Worm (Caenorhabditis elegans) whole organism, L2 larva: ENCODE measurements around the gene idpb-2.
A peak's percentile ranks its signal among the peaks of the same experiment; 100 is the strongest.

Source experiments
- C34F6.9 ChIP-seq: fragments of 150-350 bp; optimal IDR thresholded peaks from 2 replicates; lab custom pipeline; 2014; ENCODE audit warnings: missing biosample characterization, missing genetic modification characterization
- F13H6.1 ChIP-seq: sonication (generic microtip); optimal IDR thresholded peaks from 2 replicates; lab custom pipeline; 2016; ENCODE audit warnings: missing genetic modification characterization, missing compliant biosample characterization
- R02D3.7 ChIP-seq: fragments of 150-350 bp; optimal IDR thresholded peaks from 2 replicates; lab custom pipeline; 2014; ENCODE audit warnings: missing biosample characterization, missing genetic modification characterization
- Y55F3AM.14 ChIP-seq: fragments of 200-800 bp; sonication (Bioruptor generic); optimal IDR thresholded peaks from 2 replicates; lab custom pipeline; 2018; ENCODE audit warnings: mild to moderate bottlenecking, missing genetic modification characterization, missing compliant biosample characterization
- alr-1 ChIP-seq: fragments of 150-350 bp; optimal IDR thresholded peaks from 2 replicates; lab custom pipeline; 2014; ENCODE audit warnings: missing biosample characterization, missing genetic modification characterization
- ama-1 ChIP-seq: fragments of 150-350 bp; optimal IDR thresholded peaks from 2 replicates; lab custom pipeline; 2018; ENCODE audit warnings: inconsistent platforms
- blmp-1 ChIP-seq: sonication (generic microtip); optimal IDR thresholded peaks from 2 replicates; lab custom pipeline; 2017; ENCODE audit warnings: missing genetic modification characterization, mild to moderate bottlenecking, missing compliant biosample characterization, antibody characterized with exemption, moderate library complexity; ENCODE audit not compliant: insufficient read depth
- ceh-82 ChIP-seq: fragments of 150-350 bp; optimal IDR thresholded peaks from 2 replicates; lab custom pipeline; 2014; ENCODE audit warnings: missing biosample characterization, missing genetic modification characterization
- crh-2 ChIP-seq: sonication (generic microtip); optimal IDR thresholded peaks from 2 replicates; lab custom pipeline; 2017; ENCODE audit warnings: missing biosample characterization, missing genetic modification characterization
- dmd-4 ChIP-seq: sonication (generic microtip); optimal IDR thresholded peaks from 2 replicates; lab custom pipeline; 2017; ENCODE audit warnings: missing biosample characterization, missing genetic modification characterization
- egl-27 ChIP-seq: sonication (generic microtip); optimal IDR thresholded peaks from 3 replicates; lab custom pipeline; 2017; ENCODE audit warnings: missing biosample characterization, missing genetic modification reagents, missing genetic modification characterization
- elt-1 ChIP-seq: fragments of 150-350 bp; optimal IDR thresholded peaks from 2 replicates; lab custom pipeline; 2014; ENCODE audit warnings: missing biosample characterization, missing genetic modification characterization
- elt-3 ChIP-seq: sonication (generic microtip); optimal IDR thresholded peaks from 2 replicates; lab custom pipeline; 2017; ENCODE audit warnings: missing biosample characterization, missing genetic modification characterization
- fos-1 ChIP-seq: fragments of 150-350 bp; optimal IDR thresholded peaks from 2 replicates; lab custom pipeline; 2014; ENCODE audit warnings: missing biosample characterization, missing genetic modification characterization
- gmeb-1 ChIP-seq: fragments of 150-350 bp; optimal IDR thresholded peaks from 2 replicates; lab custom pipeline; 2014; ENCODE audit warnings: missing biosample characterization, missing genetic modification characterization
- lin-11 ChIP-seq: fragments of 150-350 bp; sonication (generic microtip); optimal IDR thresholded peaks from 2 replicates; lab custom pipeline; 2014; ENCODE audit warnings: missing biosample characterization, missing genetic modification characterization, inconsistent platforms, mixed read lengths
- lin-13 ChIP-seq: fragments of 150-350 bp; optimal IDR thresholded peaks from 2 replicates; lab custom pipeline; 2014; ENCODE audit warnings: missing biosample characterization, missing genetic modification reagents, missing genetic modification characterization
- lsy-2 ChIP-seq, 2 experiments: fragments of 150-350 bp in 1 of 2; sonication (generic microtip) in 1 of 2; optimal IDR thresholded peaks; 2 replicates each; lab custom pipeline; 2014 to 2017; ENCODE audit warnings: missing biosample characterization in 2 of 2, missing genetic modification characterization in 2 of 2
- mab-5 ChIP-seq: fragments of 150-350 bp; optimal IDR thresholded peaks from 2 replicates; lab custom pipeline; 2014; ENCODE audit warnings: missing biosample characterization, missing genetic modification characterization
- mbf-1 ChIP-seq: sonication (generic microtip); optimal IDR thresholded peaks from 2 replicates; lab custom pipeline; 2017; ENCODE audit warnings: missing biosample characterization, missing genetic modification characterization
- mdl-1 ChIP-seq, 2 experiments: fragments of 150-350 bp in 1 of 2; sonication (generic microtip) in 1 of 2; optimal IDR thresholded peaks; 2 replicates each; lab custom pipeline; 2017; ENCODE audit warnings: missing biosample characterization in 2 of 2, missing genetic modification characterization in 2 of 2
- nhr-10 ChIP-seq: sonication (generic microtip); optimal IDR thresholded peaks from 2 replicates; lab custom pipeline; 2017; ENCODE audit warnings: missing biosample characterization, missing genetic modification characterization
- nhr-11 ChIP-seq: fragments of 150-350 bp; optimal IDR thresholded peaks from 2 replicates; lab custom pipeline; 2014; ENCODE audit warnings: missing biosample characterization, missing genetic modification characterization
- nhr-129 ChIP-seq: fragments of 150-350 bp; optimal IDR thresholded peaks from 2 replicates; lab custom pipeline; 2014; ENCODE audit warnings: missing biosample characterization, missing genetic modification characterization
- nhr-23 ChIP-seq: fragments of 150-350 bp; optimal IDR thresholded peaks from 2 replicates; lab custom pipeline; 2014; ENCODE audit warnings: missing biosample characterization, missing genetic modification reagents, missing genetic modification characterization
- nhr-25 ChIP-seq: fragments of 150-350 bp; sonication (generic microtip); optimal IDR thresholded peaks from 3 replicates; lab custom pipeline; 2014; ENCODE audit warnings: missing biosample characterization, missing genetic modification characterization
- nhr-6 ChIP-seq: fragments of 150-350 bp; optimal IDR thresholded peaks from 2 replicates; lab custom pipeline; 2014; ENCODE audit warnings: missing biosample characterization, missing genetic modification characterization
- sem-4 ChIP-seq: fragments of 150-350 bp; optimal IDR thresholded peaks from 2 replicates; lab custom pipeline; 2014; ENCODE audit warnings: missing biosample characterization, missing genetic modification reagents, missing genetic modification characterization
- sma-3 ChIP-seq: sonication (generic microtip); optimal IDR thresholded peaks from 2 replicates; lab custom pipeline; 2016; ENCODE audit warnings: missing genetic modification reagents, missing genetic modification characterization, missing compliant biosample characterization
- sma-9 ChIP-seq, 2 experiments: fragments of 150-350 bp in 1 of 2; sonication (generic microtip) in 1 of 2; optimal IDR thresholded peaks; 2 replicates each; lab custom pipeline; 2014 to 2016; ENCODE audit warnings: missing genetic modification characterization in 2 of 2, mild to moderate bottlenecking in 1 of 2, missing biosample characterization in 1 of 2, missing compliant biosample characterization in 1 of 2, missing genetic modification reagents in 1 of 2, moderate library complexity in 1 of 2
- snpc-4 ChIP-seq: fragments of 150-350 bp; optimal IDR thresholded peaks from 2 replicates; lab custom pipeline; 2014; ENCODE audit warnings: missing biosample characterization, missing genetic modification characterization
- unc-39 ChIP-seq: fragments of 150-350 bp; optimal IDR thresholded peaks from 2 replicates; lab custom pipeline; 2014; ENCODE audit warnings: missing biosample characterization, missing genetic modification characterization
- unc-55 ChIP-seq: fragments of 150-350 bp; sonication (generic microtip); optimal IDR thresholded peaks from 3 replicates; lab custom pipeline; 2014; ENCODE audit warnings: missing biosample characterization, missing genetic modification reagents, missing genetic modification characterization
- unc-62 ChIP-seq: fragments of 150-350 bp; optimal IDR thresholded peaks from 2 replicates; lab custom pipeline; 2014; ENCODE audit warnings: missing biosample characterization, missing genetic modification reagents, missing genetic modification characterization
- zag-1 ChIP-seq: fragments of 150-350 bp; optimal IDR thresholded peaks from 2 replicates; lab custom pipeline; 2014; ENCODE audit warnings: missing biosample characterization, missing genetic modification characterization
- ztf-1 ChIP-seq: fragments of 200-800 bp; sonication (Bioruptor generic); conservative IDR thresholded peaks from 2 replicates; pipeline ENCODE4 v1.3.6; 2022; ENCODE audit warnings: missing genetic modification characterization, missing compliant biosample characterization
- ztf-4 ChIP-seq: fragments of 150-350 bp; optimal IDR thresholded peaks from 2 replicates; lab custom pipeline; 2014; ENCODE audit warnings: missing biosample characterization, missing genetic modification characterization

Gene idpb-2

DNA sequence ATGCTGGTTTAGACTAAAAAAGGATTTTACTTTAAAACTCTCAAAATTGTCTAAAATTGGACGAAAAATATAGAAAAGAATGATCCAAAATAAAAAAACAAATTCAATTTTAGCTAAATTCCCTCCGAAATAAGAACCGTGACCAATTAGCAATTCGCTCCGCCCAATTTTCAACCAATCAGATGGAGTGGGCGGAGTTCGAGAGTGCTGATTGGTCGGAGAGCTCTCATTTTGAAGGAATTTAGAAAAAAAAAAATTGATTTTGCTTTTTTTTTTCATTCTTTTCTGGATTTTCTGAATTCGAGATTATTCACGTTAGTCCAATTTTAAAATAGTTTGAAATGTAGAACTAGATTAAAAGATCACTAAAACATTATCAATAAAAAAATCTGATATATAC lies 29.6 kb upstream of the idpb-2 start:
- TF ChIP-seq zag-1 = no peak
- TF ChIP-seq gmeb-1 (tag; lab: Kevin White, UChicago) = no peak
- TF ChIP-seq ceh-82 = no peak
- TF ChIP-seq snpc-4 (tag; lab: Kevin White, UChicago) = no peak
- no peak for TF ChIP-seq ztf-1
- no peak for TF ChIP-seq Y55F3AM.14
- TF ChIP-seq R02D3.7 (tag; lab: Kevin White, UChicago) = no peak
- TF ChIP-seq ztf-4 (tag; lab: Kevin White, UChicago) = no peak
- no peak for TF ChIP-seq F13H6.1
- no peak for TF ChIP-seq dmd-4

DNA sequence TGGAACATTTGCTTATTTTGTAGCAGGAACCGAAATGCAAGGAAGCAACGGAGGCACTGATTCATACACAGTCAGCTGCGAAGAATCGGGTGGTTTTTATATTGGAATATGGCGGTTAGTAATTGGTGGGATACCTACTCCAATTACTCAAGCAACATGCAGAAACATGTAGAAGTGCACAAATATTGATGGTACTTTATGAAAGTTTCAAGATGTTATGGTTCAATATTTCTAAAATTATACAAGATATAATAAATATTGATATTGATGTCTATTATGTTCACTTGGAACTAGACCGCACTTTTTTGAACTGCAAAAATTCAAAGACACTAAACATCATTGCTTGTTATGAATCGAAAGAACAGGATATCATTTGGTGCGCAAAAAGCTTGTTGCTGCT lies 24.5 kb upstream of the idpb-2 start, which contains the start of gene C04G6.13:
C04G6.13 (plus strand) TSS at position 301 of the 400 bp plus-strand sequence.
- TF ChIP-seq ztf-4 (tag; lab: Kevin White, UChicago) (no peak), unc-62 (no peak), nhr-23 (tag; lab: Kevin White, UChicago) (no peak), nhr-129 (tag; lab: Kevin White, UChicago) (no peak), gmeb-1 (tag; lab: Kevin White, UChicago) (no peak), C34F6.9 (tag; lab: Kevin White, UChicago) (no peak), nhr-25 (tag; lab: Kevin White, UChicago) (no peak), sem-4 (tag; lab: Kevin White, UChicago) (no peak)

DNA sequence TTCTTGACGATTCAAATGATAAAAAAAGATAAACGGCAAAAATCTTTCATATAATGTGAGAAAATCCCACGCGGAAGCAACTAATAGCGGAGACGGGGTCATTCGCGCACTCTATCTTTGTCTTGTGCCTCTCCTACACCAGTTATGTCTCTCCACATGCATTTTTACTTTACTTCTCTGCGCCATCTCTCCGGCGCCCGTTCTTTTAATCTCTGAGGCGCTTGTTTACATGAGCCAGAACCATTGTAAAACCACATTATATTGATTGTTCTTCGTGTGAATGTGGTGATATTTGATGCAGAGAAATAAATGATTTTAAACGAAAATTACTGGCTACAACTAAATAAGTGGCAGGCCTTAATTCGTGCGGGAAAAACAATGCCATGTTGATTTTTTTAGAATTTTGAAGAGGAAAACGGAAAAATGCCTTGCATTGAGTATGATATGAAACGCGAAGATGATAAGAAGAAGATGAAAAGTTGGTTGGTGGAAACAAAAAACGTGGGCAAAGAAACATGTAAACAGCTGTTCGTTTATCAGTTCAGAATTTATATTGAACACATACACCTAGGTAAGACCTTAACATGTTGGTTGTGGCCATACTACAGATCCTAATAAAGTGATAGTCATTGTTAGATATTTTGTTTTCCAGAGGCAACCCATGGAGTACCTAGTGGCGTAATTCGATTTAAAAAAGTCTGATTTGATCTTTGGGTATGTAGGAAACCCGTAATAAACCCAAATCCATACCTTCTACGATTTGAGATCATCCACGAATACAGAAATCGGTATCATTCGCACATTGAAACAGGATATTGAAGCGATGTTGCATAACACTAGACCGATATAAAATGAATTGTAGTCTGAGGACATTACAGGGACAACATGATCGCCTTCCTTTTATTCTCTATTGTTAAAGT lies 23.2 kb upstream of the idpb-2 start, which contains the start of gene C04G6.2:
C04G6.2 (plus strand) TSS at position 870 of the 920 bp plus-strand sequence.
- TF ChIP-seq lin-11 (tag; lab: Kevin White, UChicago) (no peak), unc-39 (tag; lab: Kevin White, UChicago) (no peak), ztf-1 (no peak), nhr-11 (no peak), unc-62 (no peak), egl-27 (tag; lab: Kevin White, UChicago) (peak; percentile 22), mab-5 (tag; lab: Kevin White, UChicago) (no peak), lin-13 (GFP tag; lab: Kevin White, UChicago) (peak; percentile 31), ceh-82 (no peak), elt-1 (no peak), crh-2 (tag; lab: Kevin White, UChicago) (peak; percentile 62), lsy-2 (tag; optimal IDR thresholded peaks at IDR 0.05; lab: Kevin White, UChicago) (peak in 1 of 2 experiments; percentile 71), nhr-129 (tag; lab: Kevin White, UChicago) (peak; percentile 55), sem-4 (tag; lab: Kevin White, UChicago) (no peak), F13H6.1 (peak; percentile 84), nhr-25 (tag; lab: Kevin White, UChicago) (no peak), unc-55 (GFP tag; lab: Kevin White, UChicago) (peak; percentile 51), nhr-10 (no peak), snpc-4 (tag; lab: Kevin White, UChicago) (peak; percentile 5), mbf-1 (tag; lab: Kevin White, UChicago) (no peak), R02D3.7 (tag; lab: Kevin White, UChicago) (no peak), nhr-6 (tag; lab: Kevin White, UChicago) (peak; percentile 18), fos-1 (peak; percentile 19), sma-9 (GFP tag; optimal IDR thresholded peaks at IDR 0.05; lab: Kevin White, UChicago) (peak; percentile 69), sma-9 (tag; optimal IDR thresholded peaks at IDR 0.05; lab: Kevin White, UChicago) (no peak), mdl-1 (tag; optimal IDR thresholded peaks at IDR 0.05; lab: Kevin White, UChicago) (peak in 1 of 2 experiments; percentile 36), blmp-1 (tag; lab: Kevin White, UChicago) (no peak), ama-1 (lab: Kevin White, UChicago) (peak; percentile 37), C34F6.9 (tag; lab: Kevin White, UChicago) (peak; percentile 75), sma-3 (GFP tag; lab: Kevin White, UChicago) (peak; percentile 32), elt-3 (tag; lab: Kevin White, UChicago) (no peak), alr-1 (tag; lab: Kevin White, UChicago) (no peak), ztf-4 (tag; lab: Kevin White, UChicago) (peak; percentile 11), gmeb-1 (tag; lab: Kevin White, UChicago) (peak; percentile 36)
